Worm (Caenorhabditis elegans): ENCODE results near the gene K08B12.1.

DNA sequence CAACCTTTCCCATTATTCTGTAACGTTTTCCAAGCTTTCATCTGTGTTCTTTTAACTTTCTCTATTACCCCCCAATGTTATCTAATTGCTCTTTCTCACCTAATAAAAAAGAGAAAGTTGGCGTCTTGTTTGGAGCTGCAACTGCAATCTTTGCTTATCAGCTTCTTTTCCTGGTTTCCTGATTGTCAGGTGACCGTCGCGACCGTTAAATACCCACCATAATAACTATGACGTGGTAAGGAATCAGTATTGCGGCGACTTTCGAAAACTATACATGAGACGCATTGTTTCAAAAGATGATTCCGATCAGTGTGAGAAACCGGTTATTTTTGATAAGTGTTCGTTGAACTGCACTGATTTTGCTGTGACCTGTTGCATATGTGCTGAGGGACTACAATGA, 16.0 kb downstream of the K08B12.1 start:
- TF ChIP-seq med-1 (GFP tag; optimal IDR thresholded peaks at IDR 0.05; ENCODE audit: insufficient read depth) (no peak), ref-1 (GFP tag; conservative IDR thresholded peaks at IDR 0.05) (no peak), flt-1 (GFP tag; IDR thresholded peaks at IDR 0.05) (no peak), tab-1 (GFP tag; IDR thresholded peaks at IDR 0.05) (no peak), cog-1 (tag; optimal IDR thresholded peaks at IDR 0.05) (no peak), ztf-29 (GFP tag; IDR thresholded peaks at IDR 0.05) (no peak)

All from whole organism, midembryonic.